Worm (Caenorhabditis elegans): Measurements from ENCODE around the gene deg-1.
A peak's percentile ranks its signal among the peaks of the same experiment; 100 is the strongest.

The deg-1 gene

ce11 chrX:7733571-7733970, 19.3 kb upstream of the deg-1 start (continued):
- peak; percentile 24; the same call in 1 of the 2 replicates for TF ChIP-seq Y53G8AR.9 (GFP tag; conservative IDR thresholded peaks at IDR 0.05)
- TF ChIP-seq Y56A3A.18 (GFP tag; IDR thresholded peaks at IDR 0.05), result peak; percentile 82
- TF ChIP-seq egrh-3 (GFP tag; IDR thresholded peaks at IDR 0.05), result no peak
- no peak for TF ChIP-seq mxl-1 (tag; optimal IDR thresholded peaks at IDR 0.05)

ce11 chrX:7736171-7736570, 16.7 kb upstream of the deg-1 start, which contains the start of gene set-12:
TSS of gene set-12 (minus strand) at chrX:7736271.
- TF ChIP-seq ztf-3 (GFP tag; optimal IDR thresholded peaks at IDR 0.05), result no peak
- no peak for TF ChIP-seq lin-35 (GFP tag; optimal IDR thresholded peaks at IDR 0.05)
- TF ChIP-seq bed-1 (GFP tag; IDR thresholded peaks at IDR 0.05), result no peak
- TF ChIP-seq sdz-38 (tag; optimal IDR thresholded peaks at IDR 0.05), result no peak
- TF ChIP-seq mes-4 (tag; optimal IDR thresholded peaks at IDR 0.05), result no peak
- TF ChIP-seq zim-3 (tag; optimal IDR thresholded peaks at IDR 0.05), result no peak
- TF ChIP-seq ztf-28 (GFP tag; IDR thresholded peaks at IDR 0.05), result no peak
- TF ChIP-seq F37B4.10 (GFP tag; IDR thresholded peaks at IDR 0.05), result no peak
- no peak for TF ChIP-seq aptf-3 (GFP tag; IDR thresholded peaks at IDR 0.05)
- no peak for TF ChIP-seq ztf-18 (tag; optimal IDR thresholded peaks at IDR 0.05)
- no peak for TF ChIP-seq B0261.1 (tag; optimal IDR thresholded peaks at IDR 0.05)
- TF ChIP-seq efl-1 (GFP tag; optimal IDR thresholded peaks at IDR 0.05), result no peak
- TF ChIP-seq hmg-20 (GFP tag; IDR thresholded peaks at IDR 0.05), result no peak
- TF ChIP-seq T07F8.4 (tag; optimal IDR thresholded peaks at IDR 0.05), result no peak
- no peak for TF ChIP-seq nfya-2 (GFP tag; IDR thresholded peaks at IDR 0.05)
- no peak for TF ChIP-seq hrde-1 (tag; optimal IDR thresholded peaks at IDR 0.05; ENCODE audit: borderline replicate concordance)
- no peak for TF ChIP-seq ekl-4 (GFP tag; IDR thresholded peaks at IDR 0.05)
- TF ChIP-seq pha-4 (tag; optimal IDR thresholded peaks at IDR 0.05), result no peak
- no peak for TF ChIP-seq hmg-1.2 (GFP tag; IDR thresholded peaks at IDR 0.05)
- TF ChIP-seq nfya-1 (tag; optimal IDR thresholded peaks at IDR 0.05; ENCODE audit: borderline replicate concordance, insufficient read depth), result no peak

- TF ChIP-seq ekl-4 (GFP tag; IDR thresholded peaks at IDR 0.05) (no peak), tlf-1 (GFP tag; optimal IDR thresholded peaks at IDR 0.05) (no peak), F22D6.2 (tag; optimal IDR thresholded peaks at IDR 0.05) (no peak), chd-7 (tag; optimal IDR thresholded peaks at IDR 0.05) (no peak), F39B2.1 (GFP tag; IDR thresholded peaks at IDR 0.05) (no peak), F52B5.7 (tag; optimal IDR thresholded peaks at IDR 0.05) (no peak), lag-1 (GFP tag; IDR thresholded peaks at IDR 0.05) (no peak), nhr-27 (tag; optimal IDR thresholded peaks at IDR 0.05) (no peak), nfya-2 (GFP tag; IDR thresholded peaks at IDR 0.05) (no peak), unc-62 (GFP tag; optimal IDR thresholded peaks at IDR 0.05) (no peak), hsf-1 (GFP tag; IDR thresholded peaks at IDR 0.05) (no peak), sdz-38 (tag; optimal IDR thresholded peaks at IDR 0.05) (no peak), sptf-2 (GFP tag; optimal IDR thresholded peaks at IDR 0.05) (no peak)
These were observed 13.5 kb upstream of the deg-1 start, which contains the start of gene K09F5.1 for ce11 chrX:7739353-7739752. TSS of gene K09F5.1 (plus strand) at chrX:7739653.

ce11 chrX:7743939-7744338, 8.9 kb upstream of the deg-1 start, which contains the start of gene ref-2:
TSS of gene ref-2 (plus strand) at chrX:7744239.
- no peak for TF ChIP-seq nhr-80 (tag; optimal IDR thresholded peaks at IDR 0.05)
- TF ChIP-seq sea-2 (GFP tag; IDR thresholded peaks at IDR 0.05), result no peak
- TF ChIP-seq unc-62 (GFP tag; optimal IDR thresholded peaks at IDR 0.05), result no peak
- no peak for TF ChIP-seq ceh-91 (GFP tag; IDR thresholded peaks at IDR 0.05)
- no peak for TF ChIP-seq F10E7.11 (tag; optimal IDR thresholded peaks at IDR 0.05)
- TF ChIP-seq fkh-3 (tag; optimal IDR thresholded peaks at IDR 0.05), result no peak
- TF ChIP-seq B0336.3 (GFP tag; IDR thresholded peaks at IDR 0.05), result no peak
- TF ChIP-seq F23B12.7 (tag; optimal IDR thresholded peaks at IDR 0.05; ENCODE audit: insufficient read depth), result no peak
- TF ChIP-seq ccch-3 (GFP tag; optimal IDR thresholded peaks at IDR 0.05), result no peak
- no peak for TF ChIP-seq repo-1 (tag; optimal IDR thresholded peaks at IDR 0.05)
- TF ChIP-seq lin-35 (GFP tag; optimal IDR thresholded peaks at IDR 0.05), result no peak
- TF ChIP-seq tbp1 (GFP tag; optimal IDR thresholded peaks at IDR 0.05), result no peak
- TF ChIP-seq hmg-20 (GFP tag; IDR thresholded peaks at IDR 0.05), result no peak
- no peak for TF ChIP-seq Y95B8A.8 (GFP tag; IDR thresholded peaks at IDR 0.05)
- no peak for TF ChIP-seq egrh-3 (GFP tag; IDR thresholded peaks at IDR 0.05)

Measured in whole organism, young adult.